Fruit fly (Drosophila melanogaster): ENCODE data around the gene CG3036.
A peak's percentile ranks its signal among the peaks of the same experiment; 100 is the strongest.

Gene CG3036

dm6 chr2L:4891914-4892469, at the start of gene CG3036:
CG3036 (plus strand) TSS chr2L:4892112.
- TF ChIP-seq noc (tag; optimal IDR thresholded peaks at IDR 0.05) = no peak

dm6 chr2L:4846629-4847125, 45.2 kb upstream of the CG3036 start:
- no peak for TF ChIP-seq noc (tag; optimal IDR thresholded peaks at IDR 0.05)

dm6 chr2L:4847191-4847853, 44.6 kb upstream of the CG3036 start, which contains the start of the genes mxt and CG11927:
mxt (minus strand) TSS chr2L:4847295.
CG11927 (plus strand) TSS chr2L:4847766.
- TF ChIP-seq noc (tag; optimal IDR thresholded peaks at IDR 0.05) = no peak

- peak; percentile 94 for TF ChIP-seq noc (tag; optimal IDR thresholded peaks at IDR 0.05)
Measured at dm6 chr2L:4850356-4850755, 41.6 kb upstream of the CG3036 start, which contains the start of the genes mRpS2 and Mon1. mRpS2 (minus strand) TSS chr2L:4850419. Mon1 (plus strand) TSS chr2L:4850641.

- no peak for TF ChIP-seq noc (tag; optimal IDR thresholded peaks at IDR 0.05)
Measured at dm6 chr2L:4852605-4853102, 39.3 kb upstream of the CG3036 start, which contains the start of gene smog. smog (plus strand) TSS chr2L:4852864.

dm6 chr2L:4854822-4855221, 37.1 kb upstream of the CG3036 start:
- no peak for TF ChIP-seq noc (tag; optimal IDR thresholded peaks at IDR 0.05)

- peak; percentile 17 for TF ChIP-seq noc (tag; optimal IDR thresholded peaks at IDR 0.05)
Measured at dm6 chr2L:4856118-4856517, 35.8 kb upstream of the CG3036 start.

- TF ChIP-seq noc (tag; optimal IDR thresholded peaks at IDR 0.05) = no peak
Measured at dm6 chr2L:4861503-4861902, 30.4 kb upstream of the CG3036 start.

- TF ChIP-seq noc (tag; optimal IDR thresholded peaks at IDR 0.05) = no peak
Measured at dm6 chr2L:4865400-4865799, 26.5 kb upstream of the CG3036 start.

dm6 chr2L:4868383-4868782, 23.5 kb upstream of the CG3036 start:
- TF ChIP-seq noc (tag; optimal IDR thresholded peaks at IDR 0.05) = no peak

dm6 chr2L:4882131-4883022, 9.5 kb upstream of the CG3036 start:
- no peak for TF ChIP-seq noc (tag; optimal IDR thresholded peaks at IDR 0.05)

- no peak for TF ChIP-seq noc (tag; optimal IDR thresholded peaks at IDR 0.05)
Measured at dm6 chr2L:4883023-4883392, 8.9 kb upstream of the CG3036 start, which contains the start of the genes Cf2 and CG3008. Cf2 (minus strand) TSS chr2L:4883107. CG3008 (plus strand) TSS chr2L:4883298.

dm6 chr2L:4886132-4886531, 5.8 kb upstream of the CG3036 start:
- TF ChIP-seq noc (tag; optimal IDR thresholded peaks at IDR 0.05) = no peak

- no peak for TF ChIP-seq noc (tag; optimal IDR thresholded peaks at IDR 0.05)
Measured at dm6 chr2L:4886645-4887044, 5.3 kb upstream of the CG3036 start.

- TF ChIP-seq noc (tag; optimal IDR thresholded peaks at IDR 0.05) = peak; percentile 79
Measured at dm6 chr2L:4887382-4888219, 4.3 kb upstream of the CG3036 start.
